Fruit fly (Drosophila melanogaster): Measurements from ENCODE around the gene Anp.

Anp gene

DNA sequence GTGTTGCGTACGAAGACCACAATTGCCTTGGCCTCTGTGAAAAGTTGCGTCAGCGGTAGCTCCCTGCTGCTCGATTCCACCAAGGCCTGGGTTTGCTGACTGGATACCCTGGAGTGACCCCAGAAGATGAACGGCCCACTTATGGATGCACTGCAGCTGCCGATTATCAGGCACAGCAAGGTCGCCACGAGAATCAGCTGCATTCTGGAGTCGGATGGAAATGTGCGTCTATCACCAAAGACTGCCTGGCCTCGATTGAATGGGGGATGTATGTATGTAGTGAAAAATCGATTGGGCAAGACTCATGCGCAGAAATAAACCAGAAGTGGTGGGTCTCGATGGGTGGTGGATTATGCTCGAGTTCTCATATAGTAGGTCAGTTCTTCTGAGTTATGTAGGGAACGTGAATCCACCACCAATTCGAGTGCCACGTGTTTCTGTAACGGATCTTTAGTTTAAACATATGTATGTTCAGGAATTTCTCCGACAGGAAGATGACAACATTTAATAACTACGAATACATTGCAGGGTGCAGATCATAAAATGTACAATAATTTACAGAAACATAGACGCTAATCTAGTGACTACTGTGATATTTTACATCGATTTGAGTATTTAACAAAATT, 43.5 kb upstream of the Anp start, which contains the start of gene VhaAC45RP (continued):
- TF ChIP-seq pros (GFP tag; optimal IDR thresholded peaks at IDR 0.05) (peak; percentile 26), ranshi (GFP tag; IDR thresholded peaks at IDR 0.05) (no peak), CG14667 (GFP tag; IDR thresholded peaks at IDR 0.05) (no peak), CG4854 (GFP tag; optimal IDR thresholded peaks at IDR 0.05) (no peak), CG9932 (GFP tag; IDR thresholded peaks at IDR 0.05) (no peak), otp (GFP tag; IDR thresholded peaks at IDR 0.05) (no peak), Sin3A (optimal IDR thresholded peaks at IDR 0.05) (no peak), HLH3B (GFP tag; IDR thresholded peaks at IDR 0.05) (no peak), Ada2b (GFP tag; IDR thresholded peaks at IDR 0.05) (no peak), lilli (GFP tag; optimal IDR thresholded peaks at IDR 0.05) (no peak), CG7786 (GFP tag; optimal IDR thresholded peaks at IDR 0.05) (no peak), CG3065 (GFP tag; optimal IDR thresholded peaks at IDR 0.05) (no peak), nerfin-2 (GFP tag; IDR thresholded peaks at IDR 0.05; ENCODE audit: partially characterized antibody) (no peak), BEAF-32 (GFP tag; optimal IDR thresholded peaks at IDR 0.05) (no peak), CG17568 (GFP tag; optimal IDR thresholded peaks at IDR 0.05) (no peak), cato (GFP tag; optimal IDR thresholded peaks at IDR 0.05; ENCODE audit: borderline replicate concordance) (no peak), odd (GFP tag; optimal IDR thresholded peaks at IDR 0.05) (no peak), al (GFP tag; IDR thresholded peaks at IDR 0.05) (no peak), klu (GFP tag; IDR thresholded peaks at IDR 0.05) (no peak), so (GFP tag; IDR thresholded peaks at IDR 0.05) (no peak), Sry-δ (GFP tag; optimal IDR thresholded peaks at IDR 0.05) (no peak), CrebB (tag; optimal IDR thresholded peaks at IDR 0.05) (no peak), caup (GFP tag; optimal IDR thresholded peaks at IDR 0.05; ENCODE audit: severe bottlenecking) (no peak), insv (GFP tag; optimal IDR thresholded peaks at IDR 0.05) (no peak), CG7963 (GFP tag; IDR thresholded peaks at IDR 0.05; ENCODE audit: partially characterized antibody) (no peak), H2.0 (GFP tag; IDR thresholded peaks at IDR 0.05) (no peak), nom (GFP tag; optimal IDR thresholded peaks at IDR 0.05) (no peak), CG6254 (GFP tag; optimal IDR thresholded peaks at IDR 0.05) (no peak), Pdp1 (GFP tag; optimal IDR thresholded peaks at IDR 0.05) (peak in 1 of 2 experiments; percentile 20), CG2116 (GFP tag; optimal IDR thresholded peaks at IDR 0.05) (no peak), fd102C (GFP tag; optimal IDR thresholded peaks at IDR 0.05) (no peak), sd (tag; optimal IDR thresholded peaks at IDR 0.05) (peak; percentile 86), sens (GFP tag) (peak; percentile 60), CG12236 (GFP tag; optimal IDR thresholded peaks at IDR 0.05) (no peak), dimm (GFP tag; IDR thresholded peaks at IDR 0.05) (no peak), lmd (GFP tag; IDR thresholded peaks at IDR 0.05) (no peak), Fer3 (tag; optimal IDR thresholded peaks at IDR 0.05) (no peak), Ssrp (tag; optimal IDR thresholded peaks at IDR 0.05) (no peak), Lim3 (GFP tag; IDR thresholded peaks at IDR 0.05) (no peak), CG8281 (tag; optimal IDR thresholded peaks at IDR 0.05) (no peak), yki (optimal IDR thresholded peaks at IDR 0.05) (no peak), CG11093 (GFP tag; IDR thresholded peaks at IDR 0.05) (no peak), CG4328 (GFP tag; optimal IDR thresholded peaks at IDR 0.05) (no peak), Mad (GFP tag; optimal IDR thresholded peaks at IDR 0.05) (no peak), CG5245 (GFP tag; optimal IDR thresholded peaks at IDR 0.05) (no peak), CG2202 (tag; optimal IDR thresholded peaks at IDR 0.05) (no peak), Max (GFP tag; optimal IDR thresholded peaks at IDR 0.05) (peak; percentile 9), lola (GFP tag; optimal IDR thresholded peaks at IDR 0.05) (no peak), B-H1 (GFP tag; IDR thresholded peaks at IDR 0.05) (no peak), mld (GFP tag; IDR thresholded peaks at IDR 0.05; ENCODE audit: partially characterized antibody) (no peak), slp2 (GFP tag; optimal IDR thresholded peaks at IDR 0.05) (no peak)
